Fruit fly (Drosophila melanogaster): Measurements from ENCODE around the gene hth.

The hth gene

dm6 chr3R:10678935-10679565 is 39.7 kb upstream of the hth start (continued):
- TF ChIP-seq ci (GFP tag; IDR thresholded peaks at IDR 0.05): 0 out of 3 replicates have a peak, but pooled peaks have one; percentile 26
- TF ChIP-seq CG6791 (GFP tag; IDR thresholded peaks at IDR 0.05; ENCODE audit: partially characterized antibody): no peak
- no peak for TF ChIP-seq Ssrp (tag; optimal IDR thresholded peaks at IDR 0.05)
- no peak for TF ChIP-seq NFAT (GFP tag; IDR thresholded peaks at IDR 0.05)
- no peak for TF ChIP-seq CG10654 (GFP tag; optimal IDR thresholded peaks at IDR 0.05)
- no peak for TF ChIP-seq ewg (GFP tag; optimal IDR thresholded peaks at IDR 0.05)
- TF ChIP-seq danr (GFP tag; IDR thresholded peaks at IDR 0.05): no peak
- peak; percentile 27 for TF ChIP-seq Sox102F (GFP tag; optimal IDR thresholded peaks at IDR 0.05)
- no peak for TF ChIP-seq CG32767 (GFP tag; IDR thresholded peaks at IDR 0.05)
- TF ChIP-seq CG3065 (GFP tag; optimal IDR thresholded peaks at IDR 0.05): no peak
- TF ChIP-seq tio (GFP tag; optimal IDR thresholded peaks at IDR 0.05): no peak
- no peak for TF ChIP-seq ase (GFP tag; IDR thresholded peaks at IDR 0.05)
- no peak for TF ChIP-seq z (GFP tag; IDR thresholded peaks at IDR 0.05)
- TF ChIP-seq az2 (GFP tag; optimal IDR thresholded peaks at IDR 0.05): no peak
- TF ChIP-seq Hr39 (optimal IDR thresholded peaks at IDR 0.05): no peak
- no peak for TF ChIP-seq psq (GFP tag; optimal IDR thresholded peaks at IDR 0.05)
- TF ChIP-seq esg (GFP tag; conservative IDR thresholded peaks at IDR 0.05): 0 out of 2 replicates have a peak, but pooled peaks have one; percentile 7
- TF ChIP-seq CG17802 (tag; optimal IDR thresholded peaks at IDR 0.05): no peak
- no peak for TF ChIP-seq lbe (GFP tag; optimal IDR thresholded peaks at IDR 0.05)
- TF ChIP-seq cwo (GFP tag; optimal IDR thresholded peaks at IDR 0.05): no peak
- no peak for TF ChIP-seq Poxn (GFP tag; IDR thresholded peaks at IDR 0.05)
- no peak for TF ChIP-seq E2f1 (GFP tag; IDR thresholded peaks at IDR 0.05)
- no peak for TF ChIP-seq zf30C (GFP tag; optimal IDR thresholded peaks at IDR 0.05)
- no peak for TF ChIP-seq CG7271 (tag; optimal IDR thresholded peaks at IDR 0.05)
- no peak for TF ChIP-seq CG17359 (tag; optimal IDR thresholded peaks at IDR 0.05)
- no peak for TF ChIP-seq Kr (GFP tag; optimal IDR thresholded peaks at IDR 0.05)
- no peak for TF ChIP-seq NC2β (GFP tag; optimal IDR thresholded peaks at IDR 0.05)
- no peak for TF ChIP-seq ttk (GFP tag; IDR thresholded peaks at IDR 0.05)
- TF ChIP-seq CG4360 (GFP tag; IDR thresholded peaks at IDR 0.05): no peak
- TF ChIP-seq HLH4C (GFP tag; IDR thresholded peaks at IDR 0.05; ENCODE audit: partially characterized antibody): no peak
- TF ChIP-seq da (GFP tag; optimal IDR thresholded peaks at IDR 0.05): no peak
- peak; percentile 57 for TF ChIP-seq Med (GFP tag)
- no peak for TF ChIP-seq fd64A (GFP tag; optimal IDR thresholded peaks at IDR 0.05)
- no peak for TF ChIP-seq HLH3B (GFP tag; IDR thresholded peaks at IDR 0.05)
- peak; percentile 27 for TF ChIP-seq grau (tag; optimal IDR thresholded peaks at IDR 0.05)
- no peak for TF ChIP-seq TFAM (GFP tag; optimal IDR thresholded peaks at IDR 0.05)
- no peak for TF ChIP-seq CG31441 (GFP tag; IDR thresholded peaks at IDR 0.05)
- 0 out of 2 replicates have a peak, but pooled peaks have one; percentile 7 for TF ChIP-seq CG43689 (GFP tag; IDR thresholded peaks at IDR 0.05)
- no peak for TF ChIP-seq fd96Cb (tag; optimal IDR thresholded peaks at IDR 0.05)
- no peak for TF ChIP-seq wek (GFP tag; optimal IDR thresholded peaks at IDR 0.05)
- no peak for TF ChIP-seq sens-2 (GFP tag; IDR thresholded peaks at IDR 0.05)
- TF ChIP-seq Side (GFP tag; optimal IDR thresholded peaks at IDR 0.05): no peak
- TF ChIP-seq Sox100B (GFP tag; optimal IDR thresholded peaks at IDR 0.05): no peak
- no peak for TF ChIP-seq CG10147 (GFP tag; optimal IDR thresholded peaks at IDR 0.05)
- no peak for TF ChIP-seq p53 (GFP tag; optimal IDR thresholded peaks at IDR 0.05)
- TF ChIP-seq CG1233 (GFP tag; optimal IDR thresholded peaks at IDR 0.05): no peak
- no peak for TF ChIP-seq ems (GFP tag; optimal IDR thresholded peaks at IDR 0.05)
- TF ChIP-seq CG18764 (GFP tag; optimal IDR thresholded peaks at IDR 0.05): no peak
- no peak for TF ChIP-seq CG11456 (GFP tag; IDR thresholded peaks at IDR 0.05)
- TF ChIP-seq Hr3 (GFP tag; optimal IDR thresholded peaks at IDR 0.05): no peak
- peak in 1 of 2 experiments; percentile 67 for TF ChIP-seq Pdp1 (GFP tag; optimal IDR thresholded peaks at IDR 0.05)
- TF ChIP-seq peb (GFP tag; IDR thresholded peaks at IDR 0.05): no peak

Data from whole organism, embryonic.